Worm (Caenorhabditis elegans) whole organism, L4 larva: ENCODE results near the gene dnc-4.

ENCODE experiments used
- F10B5.3 ChIP-seq: sonication (generic microtip); optimal IDR thresholded peaks from 2 replicates; lab custom pipeline; 2016; ENCODE audit warnings: mild to moderate bottlenecking, missing genetic modification characterization, missing compliant biosample characterization
- F26F4.8 ChIP-seq: fragments of 200-800 bp; sonication (Bioruptor generic); conservative IDR thresholded peaks from 2 replicates; pipeline ENCODE4 v1.3.6; 2022; ENCODE audit warnings: missing genetic modification characterization, missing compliant biosample characterization
- R02D3.7 ChIP-seq: fragments of 150-350 bp; sonication (generic microtip); optimal IDR thresholded peaks from 3 replicates; lab custom pipeline; 2014; ENCODE audit warnings: missing biosample characterization, missing genetic modification characterization
- T20F7.1 ChIP-seq: fragments of 200-800 bp; sonication (Bioruptor generic); optimal IDR thresholded peaks from 2 replicates; lab custom pipeline; 2018; ENCODE audit warnings: mild to moderate bottlenecking, missing genetic modification characterization, missing compliant biosample characterization
- T26A8.4 ChIP-seq: fragments of 200-800 bp; sonication (Bioruptor generic); IDR thresholded peaks from 2 replicates; pipeline ENCODE4 v1.3.6; 2022; ENCODE audit warnings: missing genetic modification characterization, missing compliant biosample characterization
- Y48G9A.11 ChIP-seq: fragments of 200-800 bp; sonication (Bioruptor generic); IDR thresholded peaks from 2 replicates; pipeline ENCODE4 v1.3.6; 2022; ENCODE audit warnings: missing genetic modification reagents, missing genetic modification characterization, missing compliant biosample characterization
- ZK546.5 ChIP-seq, 2 experiments: sonication (generic microtip); optimal IDR thresholded peaks; 2 replicates each; lab custom pipeline; 2017; ENCODE audit warnings: missing biosample characterization in 2 of 2, missing genetic modification characterization in 2 of 2
- aha-1 ChIP-seq: fragments of 150-350 bp; peaks from one replicate; lab custom pipeline; 2014; ENCODE audit warnings: missing biosample characterization, missing genetic modification characterization
- aly-2 ChIP-seq: sonication (generic microtip); optimal IDR thresholded peaks from 2 replicates; lab custom pipeline; 2018; ENCODE audit warnings: missing biosample characterization, missing genetic modification characterization
- attf-4 ChIP-seq: sonication (generic microtip); optimal IDR thresholded peaks from 3 replicates; lab custom pipeline; 2017; ENCODE audit warnings: missing biosample characterization, missing genetic modification characterization
- ceh-32 ChIP-seq: sonication (generic microtip); optimal IDR thresholded peaks from 2 replicates; lab custom pipeline; 2016; ENCODE audit warnings: mild to moderate bottlenecking, missing genetic modification characterization, missing compliant biosample characterization; ENCODE audit not compliant: poor library complexity
- cey-2 ChIP-seq: sonication (generic microtip); optimal IDR thresholded peaks from 3 replicates; lab custom pipeline; 2017; ENCODE audit warnings: missing genetic modification characterization, mild to moderate bottlenecking, missing compliant biosample characterization, antibody characterized with exemption, borderline replicate concordance; ENCODE audit not compliant: insufficient read depth
- ctbp-1 ChIP-seq: fragments of 200-800 bp; sonication (Bioruptor generic); IDR thresholded peaks from 2 replicates; pipeline ENCODE4 v1.3.6; 2022; ENCODE audit warnings: missing genetic modification reagents, missing genetic modification characterization, missing compliant biosample characterization
- daf-16 ChIP-seq, 3 experiments: sonication (generic microtip); optimal IDR thresholded peaks; 2 replicates each; lab custom pipeline; 2016 to 2017; ENCODE audit warnings: missing genetic modification characterization in 3 of 3, missing genetic modification reagents in 3 of 3, mild to moderate bottlenecking in 2 of 3, missing compliant biosample characterization in 2 of 3, missing biosample characterization in 1 of 3, moderate library complexity in 1 of 3
- daf-8 ChIP-seq: fragments of 200-800 bp; sonication (Bioruptor generic); IDR thresholded peaks from 2 replicates; pipeline ENCODE4 v1.3.6; 2022; ENCODE audit warnings: missing genetic modification characterization, missing compliant biosample characterization
- dmd-8 ChIP-seq: fragments of 200-800 bp; sonication (Bioruptor generic); IDR thresholded peaks from 2 replicates; pipeline ENCODE4 v1.3.6; 2022; ENCODE audit warnings: missing genetic modification characterization, missing compliant biosample characterization
- dmd-9 ChIP-seq: fragments of 200-800 bp; sonication (Bioruptor generic); IDR thresholded peaks from 2 replicates; pipeline ENCODE4 v1.3.6; 2022; ENCODE audit warnings: missing genetic modification reagents, missing genetic modification characterization, missing compliant biosample characterization
- egl-27 ChIP-seq: sonication (generic microtip); optimal IDR thresholded peaks from 3 replicates; lab custom pipeline; 2017; ENCODE audit warnings: missing biosample characterization, missing genetic modification reagents, missing genetic modification characterization
- gei-8 ChIP-seq: fragments of 200-800 bp; sonication (Bioruptor generic); optimal IDR thresholded peaks from 2 replicates; lab custom pipeline; 2018; ENCODE audit warnings: mild to moderate bottlenecking, missing genetic modification characterization, missing compliant biosample characterization
- hlh-30 ChIP-seq: sonication (generic microtip); optimal IDR thresholded peaks from 2 replicates; lab custom pipeline; 2017; ENCODE audit warnings: antibody characterized with exemption, mild to moderate bottlenecking, missing genetic modification characterization, missing compliant biosample characterization; ENCODE audit not compliant: insufficient read depth
- hmg-1.1 ChIP-seq: fragments of 200-800 bp; sonication (Bioruptor generic); IDR thresholded peaks from 2 replicates; pipeline ENCODE4 v1.3.6; 2022; ENCODE audit warnings: missing genetic modification reagents, missing genetic modification characterization, missing compliant biosample characterization
- lin-1 ChIP-seq: fragments of 200-800 bp; sonication (Bioruptor generic); IDR thresholded peaks from 2 replicates; pipeline ENCODE4 v1.3.6; 2022; ENCODE audit warnings: missing genetic modification reagents, missing genetic modification characterization, missing compliant biosample characterization
- lin-39 ChIP-seq: fragments of 150-350 bp; optimal IDR thresholded peaks from 2 replicates; lab custom pipeline; 2014; ENCODE audit warnings: missing biosample characterization, missing genetic modification reagents, missing genetic modification characterization
- lir-3 ChIP-seq: sonication (generic microtip); optimal IDR thresholded peaks from 2 replicates; lab custom pipeline; 2016; ENCODE audit warnings: mild to moderate bottlenecking, missing genetic modification characterization, missing compliant biosample characterization
- madf-5 ChIP-seq, 2 experiments: fragments of 200-800 bp; sonication (Bioruptor generic); IDR thresholded peaks; 2 replicates each; pipeline ENCODE4 v1.3.6; 2022; ENCODE audit warnings: missing compliant biosample characterization in 2 of 2, missing genetic modification characterization in 2 of 2
- madf-9 ChIP-seq: fragments of 200-800 bp; sonication (Bioruptor generic); conservative IDR thresholded peaks from 2 replicates; pipeline ENCODE4 v1.3.6; 2022; ENCODE audit warnings: missing genetic modification reagents, missing genetic modification characterization, missing compliant biosample characterization
- mdt-29 ChIP-seq: fragments of 200-800 bp; sonication (Bioruptor generic); IDR thresholded peaks from 2 replicates; pipeline ENCODE4 v1.3.6; 2022; ENCODE audit warnings: missing genetic modification reagents, missing genetic modification characterization, missing compliant biosample characterization
- mxl-2 ChIP-seq: fragments of 200-800 bp; sonication (Bioruptor generic); conservative IDR thresholded peaks from 2 replicates; pipeline ENCODE4 v1.3.6; 2022; ENCODE audit warnings: missing genetic modification reagents, missing genetic modification characterization, missing compliant biosample characterization
- mxl-3 ChIP-seq: fragments of 200-800 bp; sonication (Bioruptor generic); optimal IDR thresholded peaks from 2 replicates; lab custom pipeline; 2018; ENCODE audit warnings: mild to moderate bottlenecking, missing genetic modification characterization, missing compliant biosample characterization
- nhr-11 ChIP-seq: fragments of 150-350 bp; optimal IDR thresholded peaks from 2 replicates; lab custom pipeline; 2014; ENCODE audit warnings: missing biosample characterization, missing genetic modification characterization
- nhr-25 ChIP-seq: sonication (generic microtip); optimal IDR thresholded peaks from 2 replicates; lab custom pipeline; 2017; ENCODE audit warnings: missing genetic modification characterization, mild to moderate bottlenecking, missing compliant biosample characterization, antibody characterized with exemption, moderate library complexity, borderline replicate concordance; ENCODE audit not compliant: insufficient read depth
- nhr-76 ChIP-seq: fragments of 150-350 bp; optimal IDR thresholded peaks from 2 replicates; lab custom pipeline; 2014; ENCODE audit warnings: missing biosample characterization, missing genetic modification characterization
- php-3 ChIP-seq: fragments of 200-800 bp; sonication (Bioruptor generic); IDR thresholded peaks from 2 replicates; pipeline ENCODE4 v1.3.6; 2022; ENCODE audit warnings: missing genetic modification reagents, missing genetic modification characterization, missing compliant biosample characterization
- snpc-1.2 ChIP-seq: fragments of 200-800 bp; sonication (Bioruptor generic); IDR thresholded peaks from 2 replicates; pipeline ENCODE4 v1.3.6; 2022; ENCODE audit warnings: missing genetic modification reagents, missing genetic modification characterization, missing compliant biosample characterization
- spr-1 ChIP-seq: sonication (generic microtip); optimal IDR thresholded peaks from 2 replicates; lab custom pipeline; 2016; ENCODE audit warnings: mild to moderate bottlenecking, missing genetic modification characterization, missing compliant biosample characterization
- spr-3 ChIP-seq: fragments of 200-800 bp; sonication (Bioruptor generic); optimal IDR thresholded peaks from 2 replicates; lab custom pipeline; 2018; ENCODE audit warnings: mild to moderate bottlenecking, missing genetic modification characterization, missing compliant biosample characterization
- tra-1 ChIP-seq: fragments of 200-800 bp; sonication (Bioruptor generic); IDR thresholded peaks from 2 replicates; pipeline ENCODE4 v1.3.6; 2022; ENCODE audit warnings: missing genetic modification reagents, missing genetic modification characterization, missing compliant biosample characterization
- zag-1 ChIP-seq: fragments of 150-350 bp; optimal IDR thresholded peaks from 2 replicates; lab custom pipeline; 2014; ENCODE audit warnings: missing biosample characterization, missing genetic modification characterization
- zfp-3 ChIP-seq: fragments of 200-800 bp; sonication (Bioruptor generic); conservative IDR thresholded peaks from 2 replicates; pipeline ENCODE4 v1.3.6; 2022; ENCODE audit warnings: missing genetic modification reagents, missing genetic modification characterization, missing compliant biosample characterization
- zip-2 ChIP-seq: fragments of 150-350 bp; optimal IDR thresholded peaks from 2 replicates; lab custom pipeline; 2014; ENCODE audit warnings: missing biosample characterization, missing genetic modification characterization
- ztf-7 ChIP-seq: fragments of 150-350 bp; optimal IDR thresholded peaks from 2 replicates; lab custom pipeline; 2014; ENCODE audit warnings: missing biosample characterization, missing genetic modification characterization

Gene dnc-4

DNA sequence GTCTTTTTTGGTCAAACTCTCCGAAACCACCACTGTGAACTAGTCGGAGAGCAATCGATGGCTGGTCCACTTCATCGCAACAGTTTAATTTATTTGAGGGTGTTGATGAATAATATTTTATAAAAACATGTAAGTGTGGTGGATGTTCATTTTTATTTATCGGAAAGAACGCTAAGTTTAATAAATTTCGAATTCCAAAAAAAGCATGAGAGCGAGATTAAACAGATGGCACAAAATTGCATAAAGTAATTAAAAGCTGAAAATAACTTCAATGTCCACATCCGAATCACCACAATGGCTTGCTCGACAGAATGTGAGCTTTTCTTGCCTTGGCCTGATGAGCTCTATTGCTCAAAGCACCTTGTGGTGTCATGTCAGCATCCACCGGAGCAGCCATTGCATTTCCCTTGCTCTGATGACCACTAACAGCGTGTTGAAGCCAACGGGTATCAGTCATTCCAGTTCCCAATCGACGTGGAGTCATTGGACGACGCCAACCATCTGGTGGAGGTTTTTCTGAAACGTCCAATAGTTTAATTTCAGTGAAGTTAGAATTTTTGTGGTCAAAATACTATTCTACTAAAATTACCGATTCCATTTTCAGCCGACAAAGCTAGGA is 35.8 kb downstream of the dnc-4 start (continued):
- no peak for TF ChIP-seq egl-27 (tag; lab: Kevin White, UChicago)
- TF ChIP-seq F10B5.3: no peak
- TF ChIP-seq tra-1 (GFP tag; lab: Robert Waterston, UW): 0 out of 2 replicates have a peak, but pooled peaks have one; percentile 12
- TF ChIP-seq ZK546.5 (tag; optimal IDR thresholded peaks at IDR 0.05; lab: Kevin White, UChicago): no peak
- TF ChIP-seq ceh-32 (tag; lab: Kevin White, UChicago): no peak
- 0 out of 2 replicates have a peak, but pooled peaks have one; percentile 29 for TF ChIP-seq F26F4.8 (GFP tag; lab: Robert Waterston, UW)
- TF ChIP-seq lin-1 (GFP tag; lab: Robert Waterston, UW): no peak
- no peak for TF ChIP-seq mxl-2 (GFP tag; lab: Robert Waterston, UW)
- no peak for TF ChIP-seq mxl-3 (GFP tag; lab: Kevin White, UChicago)
- TF ChIP-seq zip-2 (tag; lab: Kevin White, UChicago): no peak
- no peak for TF ChIP-seq gei-8 (GFP tag; lab: Kevin White, UChicago)
- no peak for TF ChIP-seq madf-9 (GFP tag; lab: Robert Waterston, UW)
- peak in 1 of 2 experiments; percentile 14 for TF ChIP-seq daf-16 (GFP tag; optimal IDR thresholded peaks at IDR 0.05; lab: Kevin White, UChicago)
- TF ChIP-seq daf-16 (tag; optimal IDR thresholded peaks at IDR 0.05; lab: Kevin White, UChicago): peak; percentile 4
- TF ChIP-seq mdt-29 (GFP tag; lab: Robert Waterston, UW): no peak
- no peak for TF ChIP-seq spr-3 (GFP tag; lab: Kevin White, UChicago)
- TF ChIP-seq Y48G9A.11 (GFP tag; lab: Robert Waterston, UW): no peak; the same call in 1 of the 2 replicates
- no peak for TF ChIP-seq zag-1 (tag; lab: Kevin White, UChicago)
- no peak for TF ChIP-seq lir-3 (tag; lab: Kevin White, UChicago)
- peak; percentile 75; the same call in 1 of the 2 replicates for TF ChIP-seq T26A8.4
- no peak for TF ChIP-seq attf-4 (tag; lab: Kevin White, UChicago)
- TF ChIP-seq aly-2 (tag; lab: Kevin White, UChicago): no peak
- no peak for TF ChIP-seq lin-39 (tag; lab: Kevin White, UChicago)
- no peak for TF ChIP-seq cey-2 (tag; lab: Kevin White, UChicago)
- TF ChIP-seq nhr-76 (tag; lab: Kevin White, UChicago): no peak
- TF ChIP-seq daf-8 (GFP tag; lab: Robert Waterston, UW): no peak
- 0 out of 2 replicates have a peak, but pooled peaks have one; percentile 46 for TF ChIP-seq dmd-9 (GFP tag; lab: Robert Waterston, UW)
- TF ChIP-seq snpc-1.2 (GFP tag; lab: Robert Waterston, UW): no peak
- TF ChIP-seq hlh-30 (tag; lab: Kevin White, UChicago): no peak
- no peak for TF ChIP-seq nhr-11 (tag; lab: Kevin White, UChicago)

DNA sequence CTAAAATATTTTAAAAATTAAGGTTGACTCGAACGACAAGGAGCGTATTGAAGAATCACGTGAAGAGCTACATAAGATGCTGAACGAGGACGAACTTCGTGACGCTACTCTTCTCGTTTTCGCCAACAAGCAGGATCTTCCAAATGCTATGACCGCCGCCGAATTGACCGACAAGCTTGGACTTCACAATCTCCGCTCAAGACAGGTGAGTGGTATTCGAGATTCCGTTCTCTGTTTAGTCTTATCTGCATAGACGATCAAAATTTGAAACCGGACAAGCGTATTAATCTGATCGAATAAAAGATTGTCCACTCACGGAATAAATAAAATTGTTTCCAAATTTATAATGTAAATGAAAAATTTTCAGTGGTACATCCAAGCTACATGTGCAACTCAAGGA is 36.6 kb downstream of the dnc-4 start:
- no peak for TF ChIP-seq R02D3.7 (tag; lab: Kevin White, UChicago)
- no peak for TF ChIP-seq ctbp-1
- no peak for TF ChIP-seq mdt-29 (GFP tag; lab: Robert Waterston, UW)
- no peak for TF ChIP-seq ztf-7 (tag; lab: Kevin White, UChicago)
- TF ChIP-seq php-3 (GFP tag; lab: Robert Waterston, UW): no peak
- no peak for TF ChIP-seq hmg-1.1 (GFP tag; lab: Robert Waterston, UW)
- TF ChIP-seq ceh-32 (tag; lab: Kevin White, UChicago): no peak
- no peak for TF ChIP-seq aha-1
- no peak for TF ChIP-seq zfp-3 (GFP tag; lab: Robert Waterston, UW)
- TF ChIP-seq spr-1 (tag; lab: Kevin White, UChicago): no peak
- no peak for TF ChIP-seq madf-5 (GFP tag; IDR thresholded peaks at IDR 0.05; lab: Robert Waterston, UW)
- no peak for TF ChIP-seq madf-9 (GFP tag; lab: Robert Waterston, UW)
- no peak for TF ChIP-seq nhr-25 (tag; lab: Kevin White, UChicago)
- TF ChIP-seq dmd-8: no peak
- TF ChIP-seq T20F7.1: no peak
